Worm (Caenorhabditis elegans) whole organism, L2 larva: ENCODE measurements around the gene stg-1.
A peak's percentile ranks its signal among the peaks of the same experiment; 100 is the strongest.

Experiments used
- C34F6.9 ChIP-seq: fragments of 150-350 bp; optimal IDR thresholded peaks from 2 replicates; lab custom pipeline; 2014; ENCODE audit warnings: missing biosample characterization, missing genetic modification characterization
- R02D3.7 ChIP-seq: fragments of 150-350 bp; optimal IDR thresholded peaks from 2 replicates; lab custom pipeline; 2014; ENCODE audit warnings: missing biosample characterization, missing genetic modification characterization
- Y55F3AM.14 ChIP-seq: fragments of 200-800 bp; sonication (Bioruptor generic); optimal IDR thresholded peaks from 2 replicates; lab custom pipeline; 2018; ENCODE audit warnings: mild to moderate bottlenecking, missing genetic modification characterization, missing compliant biosample characterization
- ZK546.5 ChIP-seq: sonication (generic microtip); optimal IDR thresholded peaks from 2 replicates; lab custom pipeline; 2017; ENCODE audit warnings: missing biosample characterization, missing genetic modification characterization
- alr-1 ChIP-seq: fragments of 150-350 bp; optimal IDR thresholded peaks from 2 replicates; lab custom pipeline; 2014; ENCODE audit warnings: missing biosample characterization, missing genetic modification characterization
- aly-2 ChIP-seq: fragments of 150-350 bp; optimal IDR thresholded peaks from 2 replicates; lab custom pipeline; 2014; ENCODE audit warnings: missing biosample characterization, missing genetic modification characterization
- ama-1 ChIP-seq: fragments of 150-350 bp; optimal IDR thresholded peaks from 2 replicates; lab custom pipeline; 2018; ENCODE audit warnings: inconsistent platforms
- ceh-16 ChIP-seq: fragments of 150-350 bp; optimal IDR thresholded peaks from 2 replicates; lab custom pipeline; 2014; ENCODE audit warnings: missing biosample characterization, missing genetic modification characterization
- ceh-82 ChIP-seq: fragments of 150-350 bp; optimal IDR thresholded peaks from 2 replicates; lab custom pipeline; 2014; ENCODE audit warnings: missing biosample characterization, missing genetic modification characterization
- crh-2 ChIP-seq: sonication (generic microtip); optimal IDR thresholded peaks from 2 replicates; lab custom pipeline; 2017; ENCODE audit warnings: missing biosample characterization, missing genetic modification characterization
- dmd-4 ChIP-seq: sonication (generic microtip); optimal IDR thresholded peaks from 2 replicates; lab custom pipeline; 2017; ENCODE audit warnings: missing biosample characterization, missing genetic modification characterization
- egl-27 ChIP-seq: sonication (generic microtip); optimal IDR thresholded peaks from 3 replicates; lab custom pipeline; 2017; ENCODE audit warnings: missing biosample characterization, missing genetic modification reagents, missing genetic modification characterization
- elt-1 ChIP-seq: fragments of 150-350 bp; optimal IDR thresholded peaks from 2 replicates; lab custom pipeline; 2014; ENCODE audit warnings: missing biosample characterization, missing genetic modification characterization
- elt-3 ChIP-seq: sonication (generic microtip); optimal IDR thresholded peaks from 2 replicates; lab custom pipeline; 2017; ENCODE audit warnings: missing biosample characterization, missing genetic modification characterization
- fos-1 ChIP-seq: fragments of 150-350 bp; optimal IDR thresholded peaks from 2 replicates; lab custom pipeline; 2014; ENCODE audit warnings: missing biosample characterization, missing genetic modification characterization
- gmeb-1 ChIP-seq: fragments of 150-350 bp; optimal IDR thresholded peaks from 2 replicates; lab custom pipeline; 2014; ENCODE audit warnings: missing biosample characterization, missing genetic modification characterization
- lin-11 ChIP-seq: fragments of 150-350 bp; sonication (generic microtip); optimal IDR thresholded peaks from 2 replicates; lab custom pipeline; 2014; ENCODE audit warnings: missing biosample characterization, missing genetic modification characterization, inconsistent platforms, mixed read lengths
- lin-13 ChIP-seq: fragments of 150-350 bp; optimal IDR thresholded peaks from 2 replicates; lab custom pipeline; 2014; ENCODE audit warnings: missing biosample characterization, missing genetic modification reagents, missing genetic modification characterization
- lin-39 ChIP-seq: fragments of 150-350 bp; optimal IDR thresholded peaks from 2 replicates; lab custom pipeline; 2014; ENCODE audit warnings: missing biosample characterization, missing genetic modification reagents, missing genetic modification characterization
- lsy-2 ChIP-seq, 2 experiments: fragments of 150-350 bp in 1 of 2; sonication (generic microtip) in 1 of 2; optimal IDR thresholded peaks; 2 replicates each; lab custom pipeline; 2014 to 2017; ENCODE audit warnings: missing biosample characterization in 2 of 2, missing genetic modification characterization in 2 of 2
- mab-5 ChIP-seq: fragments of 150-350 bp; optimal IDR thresholded peaks from 2 replicates; lab custom pipeline; 2014; ENCODE audit warnings: missing biosample characterization, missing genetic modification characterization
- mbf-1 ChIP-seq: sonication (generic microtip); optimal IDR thresholded peaks from 2 replicates; lab custom pipeline; 2017; ENCODE audit warnings: missing biosample characterization, missing genetic modification characterization
- mdl-1 ChIP-seq, 2 experiments: fragments of 150-350 bp in 1 of 2; sonication (generic microtip) in 1 of 2; optimal IDR thresholded peaks; 2 replicates each; lab custom pipeline; 2017; ENCODE audit warnings: missing biosample characterization in 2 of 2, missing genetic modification characterization in 2 of 2
- nhr-10 ChIP-seq: sonication (generic microtip); optimal IDR thresholded peaks from 2 replicates; lab custom pipeline; 2017; ENCODE audit warnings: missing biosample characterization, missing genetic modification characterization
- nhr-11 ChIP-seq: fragments of 150-350 bp; optimal IDR thresholded peaks from 2 replicates; lab custom pipeline; 2014; ENCODE audit warnings: missing biosample characterization, missing genetic modification characterization
- nhr-12 ChIP-seq: fragments of 150-350 bp; optimal IDR thresholded peaks from 2 replicates; lab custom pipeline; 2014; ENCODE audit warnings: missing biosample characterization, missing genetic modification characterization
- nhr-129 ChIP-seq: fragments of 150-350 bp; optimal IDR thresholded peaks from 2 replicates; lab custom pipeline; 2014; ENCODE audit warnings: missing biosample characterization, missing genetic modification characterization
- nhr-23 ChIP-seq: fragments of 150-350 bp; optimal IDR thresholded peaks from 2 replicates; lab custom pipeline; 2014; ENCODE audit warnings: missing biosample characterization, missing genetic modification reagents, missing genetic modification characterization
- nhr-237 ChIP-seq: fragments of 150-350 bp; optimal IDR thresholded peaks from 2 replicates; lab custom pipeline; 2014; ENCODE audit warnings: missing biosample characterization, missing genetic modification characterization
- nhr-25 ChIP-seq: fragments of 150-350 bp; sonication (generic microtip); optimal IDR thresholded peaks from 3 replicates; lab custom pipeline; 2014; ENCODE audit warnings: missing biosample characterization, missing genetic modification characterization
- nhr-6 ChIP-seq: fragments of 150-350 bp; optimal IDR thresholded peaks from 2 replicates; lab custom pipeline; 2014; ENCODE audit warnings: missing biosample characterization, missing genetic modification characterization
- nhr-77 ChIP-seq: fragments of 150-350 bp; optimal IDR thresholded peaks from 2 replicates; lab custom pipeline; 2014; ENCODE audit warnings: missing biosample characterization, missing genetic modification characterization
- peb-1 ChIP-seq: fragments of 150-350 bp; optimal IDR thresholded peaks from 2 replicates; lab custom pipeline; 2014; ENCODE audit warnings: missing biosample characterization, missing genetic modification characterization
- sem-4 ChIP-seq: fragments of 150-350 bp; optimal IDR thresholded peaks from 2 replicates; lab custom pipeline; 2014; ENCODE audit warnings: missing biosample characterization, missing genetic modification reagents, missing genetic modification characterization
- skn-1 ChIP-seq: sonication (generic microtip); optimal IDR thresholded peaks from 2 replicates; lab custom pipeline; 2017; ENCODE audit warnings: missing biosample characterization, missing genetic modification characterization
- sma-3 ChIP-seq: sonication (generic microtip); optimal IDR thresholded peaks from 2 replicates; lab custom pipeline; 2016; ENCODE audit warnings: missing genetic modification reagents, missing genetic modification characterization, missing compliant biosample characterization
- sma-9 ChIP-seq, 2 experiments: fragments of 150-350 bp in 1 of 2; sonication (generic microtip) in 1 of 2; optimal IDR thresholded peaks; 2 replicates each; lab custom pipeline; 2014 to 2016; ENCODE audit warnings: missing genetic modification characterization in 2 of 2, mild to moderate bottlenecking in 1 of 2, missing biosample characterization in 1 of 2, missing compliant biosample characterization in 1 of 2, missing genetic modification reagents in 1 of 2, moderate library complexity in 1 of 2
- snpc-4 ChIP-seq: fragments of 150-350 bp; optimal IDR thresholded peaks from 2 replicates; lab custom pipeline; 2014; ENCODE audit warnings: missing biosample characterization, missing genetic modification characterization
- unc-39 ChIP-seq: fragments of 150-350 bp; optimal IDR thresholded peaks from 2 replicates; lab custom pipeline; 2014; ENCODE audit warnings: missing biosample characterization, missing genetic modification characterization
- unc-55 ChIP-seq: fragments of 150-350 bp; sonication (generic microtip); optimal IDR thresholded peaks from 3 replicates; lab custom pipeline; 2014; ENCODE audit warnings: missing biosample characterization, missing genetic modification reagents, missing genetic modification characterization
- unc-62 ChIP-seq: fragments of 150-350 bp; optimal IDR thresholded peaks from 2 replicates; lab custom pipeline; 2014; ENCODE audit warnings: missing biosample characterization, missing genetic modification reagents, missing genetic modification characterization
- zag-1 ChIP-seq: fragments of 150-350 bp; optimal IDR thresholded peaks from 2 replicates; lab custom pipeline; 2014; ENCODE audit warnings: missing biosample characterization, missing genetic modification characterization
- ztf-1 ChIP-seq: fragments of 200-800 bp; sonication (Bioruptor generic); conservative IDR thresholded peaks from 2 replicates; pipeline ENCODE4 v1.3.6; 2022; ENCODE audit warnings: missing genetic modification characterization, missing compliant biosample characterization
- ztf-11 ChIP-seq: sonication (generic microtip); optimal IDR thresholded peaks from 2 replicates; lab custom pipeline; 2017; ENCODE audit warnings: missing biosample characterization, missing genetic modification characterization
- ztf-4 ChIP-seq: fragments of 150-350 bp; optimal IDR thresholded peaks from 2 replicates; lab custom pipeline; 2014; ENCODE audit warnings: missing biosample characterization, missing genetic modification characterization

stg-1 gene

ce11 chrII:10099804-10100360 is 39.4 kb upstream of the stg-1 start, which contains the start of the genes pas-7 and puf-12:
pas-7 (minus strand) TSS chrII:10099854.
puf-12 (plus strand) TSS chrII:10100310.
- TF ChIP-seq aly-2 (no peak), Y55F3AM.14 (GFP tag; lab: Kevin White, UChicago) (no peak), egl-27 (tag; lab: Kevin White, UChicago) (no peak), skn-1 (tag; lab: Kevin White, UChicago) (peak; percentile 63), lin-11 (tag; lab: Kevin White, UChicago) (no peak), elt-3 (tag; lab: Kevin White, UChicago) (no peak), R02D3.7 (tag; lab: Kevin White, UChicago) (peak; percentile 5), lsy-2 (tag; optimal IDR thresholded peaks at IDR 0.05; lab: Kevin White, UChicago) (peak in 1 of 2 experiments; percentile 77), nhr-77 (no peak), sem-4 (tag; lab: Kevin White, UChicago) (no peak), lin-39 (tag; lab: Kevin White, UChicago) (no peak), nhr-129 (peak; percentile 59), ZK546.5 (tag; lab: Kevin White, UChicago) (no peak), peb-1 (tag; lab: Kevin White, UChicago) (no peak), ztf-4 (tag; lab: Kevin White, UChicago) (no peak), unc-39 (tag; lab: Kevin White, UChicago) (no peak), nhr-11 (tag; lab: Kevin White, UChicago) (no peak), nhr-10 (tag; lab: Kevin White, UChicago) (no peak), ceh-82 (no peak), ama-1 (no peak), zag-1 (tag; lab: Kevin White, UChicago) (no peak), sma-3 (GFP tag; lab: Kevin White, UChicago) (no peak), nhr-6 (tag; lab: Kevin White, UChicago) (no peak), mdl-1 (tag; optimal IDR thresholded peaks at IDR 0.05; lab: Kevin White, UChicago) (no peak), unc-62 (GFP tag; lab: Kevin White, UChicago) (no peak), snpc-4 (tag; lab: Kevin White, UChicago) (no peak), nhr-12 (tag; lab: Kevin White, UChicago) (no peak), crh-2 (tag; lab: Kevin White, UChicago) (no peak), ztf-11 (tag; lab: Kevin White, UChicago) (no peak), nhr-25 (tag; lab: Kevin White, UChicago) (no peak), nhr-237 (tag; lab: Kevin White, UChicago) (no peak), unc-55 (peak; percentile 67), mbf-1 (no peak), dmd-4 (tag; lab: Kevin White, UChicago) (no peak), sma-9 (GFP tag; optimal IDR thresholded peaks at IDR 0.05; lab: Kevin White, UChicago) (no peak), sma-9 (tag; optimal IDR thresholded peaks at IDR 0.05; lab: Kevin White, UChicago) (no peak), gmeb-1 (tag; lab: Kevin White, UChicago) (no peak), ceh-16 (no peak), fos-1 (no peak), elt-1 (tag; lab: Kevin White, UChicago) (no peak), lin-13 (no peak), C34F6.9 (tag; lab: Kevin White, UChicago) (peak; percentile 65)

- TF ChIP-seq snpc-4 (tag; lab: Kevin White, UChicago): no peak
- TF ChIP-seq aly-2: no peak
- TF ChIP-seq unc-55: no peak
- no peak for TF ChIP-seq elt-1 (tag; lab: Kevin White, UChicago)
- no peak for TF ChIP-seq mab-5 (tag; lab: Kevin White, UChicago)
- TF ChIP-seq ama-1: no peak
- TF ChIP-seq nhr-77: no peak
- no peak for TF ChIP-seq lsy-2 (tag; optimal IDR thresholded peaks at IDR 0.05; lab: Kevin White, UChicago)
- no peak for TF ChIP-seq alr-1
- TF ChIP-seq Y55F3AM.14 (GFP tag; lab: Kevin White, UChicago): no peak
- TF ChIP-seq ztf-1 (GFP tag; lab: Robert Waterston, UW): no peak
- TF ChIP-seq egl-27 (tag; lab: Kevin White, UChicago): no peak
- TF ChIP-seq nhr-23: no peak
- TF ChIP-seq peb-1 (tag; lab: Kevin White, UChicago): no peak
Measured at ce11 chrII:10099072-10099471, 38.6 kb upstream of the stg-1 start.
